Fruit fly (Drosophila melanogaster) whole organism, embryonic: ENCODE data around the gene LPCAT.

Experiments used
- Ada2b ChIP-seq: fragments of 200-800 bp; sonication (Bioruptor generic); IDR thresholded peaks from 2 replicates; pipeline ENCODE4 v1.3.6; 2022; ENCODE audit warnings: missing biosample characterization, missing genetic modification characterization
- BtbVII ChIP-seq: fragments of 200-800 bp; sonication (Bioruptor generic); optimal IDR thresholded peaks from 3 replicates; lab custom pipeline; 2017; ENCODE audit warnings: missing biosample characterization, mild to moderate bottlenecking, missing genetic modification characterization
- CG10274 ChIP-seq: fragments of 200-800 bp; sonication (Bioruptor generic); optimal IDR thresholded peaks from 3 replicates; lab custom pipeline; 2017; ENCODE audit warnings: missing biosample characterization, mild to moderate bottlenecking, missing genetic modification characterization
- CG10543 ChIP-seq: fragments of 200-800 bp; sonication (Bioruptor generic); optimal IDR thresholded peaks from 3 replicates; lab custom pipeline; 2017; ENCODE audit warnings: missing biosample characterization, mild to moderate bottlenecking, missing genetic modification characterization, moderate library complexity
- CG12104 ChIP-seq: fragments of 200-800 bp; sonication (Bioruptor generic); optimal IDR thresholded peaks from 3 replicates; lab custom pipeline; 2016; ENCODE audit warnings: missing biosample characterization, missing genetic modification characterization
- CG1233 ChIP-seq: fragments of 200-800 bp; sonication (Bioruptor generic); optimal IDR thresholded peaks from 4 replicates; lab custom pipeline; 2018; ENCODE audit warnings: missing biosample characterization, mild to moderate bottlenecking, missing genetic modification characterization
- CG12391 ChIP-seq: fragments of 200-800 bp; sonication (Bioruptor generic); optimal IDR thresholded peaks from 3 replicates; lab custom pipeline; 2018; ENCODE audit warnings: missing biosample characterization, mild to moderate bottlenecking, missing genetic modification characterization, moderate library complexity
- CG1529 ChIP-seq: fragments of 200-800 bp; sonication (Bioruptor generic); optimal IDR thresholded peaks from 3 replicates; lab custom pipeline; 2018; ENCODE audit warnings: missing biosample characterization, missing genetic modification characterization
- CG15601 ChIP-seq: fragments of 200-800 bp; sonication (Bioruptor generic); optimal IDR thresholded peaks from 3 replicates; lab custom pipeline; 2019; ENCODE audit warnings: missing biosample characterization, mild to moderate bottlenecking, missing genetic modification characterization, moderate library complexity
- CG1647 ChIP-seq: fragments of 200-800 bp; sonication (Bioruptor generic); optimal IDR thresholded peaks from 3 replicates; lab custom pipeline; 2016; ENCODE audit warnings: missing biosample characterization, missing genetic modification characterization
- CG16815 ChIP-seq: fragments of 200-800 bp; sonication (Bioruptor generic); optimal IDR thresholded peaks from 3 replicates; lab custom pipeline; 2017; ENCODE audit warnings: missing biosample characterization, mild to moderate bottlenecking, missing genetic modification characterization
- CG2712 ChIP-seq: fragments of 200-800 bp; optimal IDR thresholded peaks from 3 replicates; lab custom pipeline; 2019; ENCODE audit warnings: missing biosample characterization, mild to moderate bottlenecking, missing genetic modification characterization, moderate library complexity
- CG31224 ChIP-seq: fragments of 200-800 bp; sonication (Bioruptor generic); IDR thresholded peaks from 2 replicates; pipeline ENCODE4 v1.3.6; 2022; ENCODE audit warnings: missing biosample characterization, missing genetic modification characterization
- CG31365 ChIP-seq: fragments of 200-800 bp; sonication (Bioruptor generic); optimal IDR thresholded peaks from 2 replicates; lab custom pipeline; 2018; ENCODE audit warnings: missing biosample characterization, mild to moderate bottlenecking, missing genetic modification characterization
- CG5953 ChIP-seq: fragments of 200-800 bp; sonication (Bioruptor generic); IDR thresholded peaks from 2 replicates; pipeline ENCODE4 v1.3.6; 2022; ENCODE audit warnings: missing biosample characterization, missing genetic modification characterization
- CG6813 ChIP-seq: fragments of 200-800 bp; sonication (Bioruptor generic); optimal IDR thresholded peaks from 2 replicates; lab custom pipeline; 2017; ENCODE audit warnings: missing biosample characterization, missing genetic modification characterization, mild to moderate bottlenecking, moderate library complexity, missing genetic modification reagents
- CG6854 ChIP-seq: fragments of 200-800 bp; sonication (Bioruptor generic); optimal IDR thresholded peaks from 3 replicates; lab custom pipeline; 2017; ENCODE audit warnings: missing biosample characterization, mild to moderate bottlenecking, missing genetic modification characterization
- CG7271 ChIP-seq: fragments of 200-800 bp; sonication (Bioruptor generic); optimal IDR thresholded peaks from 2 replicates; lab custom pipeline; 2018; ENCODE audit warnings: missing biosample characterization, mild to moderate bottlenecking, missing genetic modification characterization, moderate library complexity
- CG7372 ChIP-seq: fragments of 200-800 bp; sonication (Bioruptor generic); IDR thresholded peaks from 2 replicates; pipeline ENCODE4 v1.3.6; 2022; ENCODE audit warnings: missing biosample characterization, missing genetic modification characterization
- CG7928 ChIP-seq: fragments of 200-800 bp; sonication (Bioruptor generic); optimal IDR thresholded peaks from 2 replicates; lab custom pipeline; 2017; ENCODE audit warnings: missing biosample characterization, mild to moderate bottlenecking, missing genetic modification characterization
- Dip2 ChIP-seq: fragments of 200-800 bp; sonication (Bioruptor generic); IDR thresholded peaks from 2 replicates; pipeline ENCODE4 v1.3.6; 2022; ENCODE audit warnings: missing biosample characterization, missing genetic modification characterization
- Elba2 ChIP-seq: fragments of 200-800 bp; sonication (Bioruptor generic); optimal IDR thresholded peaks from 3 replicates; lab custom pipeline; 2016; ENCODE audit warnings: missing biosample characterization, missing genetic modification characterization
- Fer1 ChIP-seq: fragments of 200-800 bp; sonication (Bioruptor generic); optimal IDR thresholded peaks from 2 replicates; lab custom pipeline; 2017; ENCODE audit warnings: missing biosample characterization, mild to moderate bottlenecking, missing genetic modification characterization
- Hmr ChIP-seq: fragments of 200-800 bp; sonication (Bioruptor generic); optimal IDR thresholded peaks from 3 replicates; lab custom pipeline; 2017; ENCODE audit warnings: mild to moderate bottlenecking, missing biosample characterization, missing genetic modification reagents, missing genetic modification characterization
- Hsf ChIP-seq: fragments of 200-800 bp; sonication (Bioruptor generic); optimal IDR thresholded peaks from 3 replicates; lab custom pipeline; 2016; ENCODE audit warnings: missing biosample characterization, missing genetic modification characterization
- NK7.1 ChIP-seq: fragments of 200-800 bp; sonication (Bioruptor generic); optimal IDR thresholded peaks from 3 replicates; lab custom pipeline; 2016; ENCODE audit warnings: missing biosample characterization, missing genetic modification characterization
- Oaz ChIP-seq: fragments of 200-800 bp; sonication (Bioruptor generic); IDR thresholded peaks from 2 replicates; pipeline ENCODE4 v1.3.6; 2022; ENCODE audit warnings: missing biosample characterization, missing genetic modification characterization
- Six4 ChIP-seq: fragments of 200-800 bp; sonication (Bioruptor generic); optimal IDR thresholded peaks from 2 replicates; lab custom pipeline; 2016; ENCODE audit warnings: missing biosample characterization, missing genetic modification characterization
- Usf ChIP-seq: fragments of 200-800 bp; sonication (Bioruptor generic); optimal IDR thresholded peaks from 2 replicates; lab custom pipeline; 2017; ENCODE audit warnings: missing genotype, missing biosample characterization, missing genetic modification characterization
- Vsx1 ChIP-seq: fragments of 200-800 bp; sonication (Bioruptor generic); optimal IDR thresholded peaks from 2 replicates; lab custom pipeline; 2017; ENCODE audit warnings: missing biosample characterization, mild to moderate bottlenecking, missing genetic modification characterization, missing genetic modification reagents
- Xrp1 ChIP-seq: fragments of 200-800 bp; sonication (Bioruptor generic); IDR thresholded peaks from 2 replicates; pipeline ENCODE4 v1.3.6; 2022; ENCODE audit warnings: missing biosample characterization, missing genetic modification characterization
- bsh ChIP-seq, 2 experiments: fragments of 200-800 bp; sonication (Bioruptor generic); optimal IDR thresholded peaks; 2 replicates each; lab custom pipeline; 2017 to 2018; ENCODE audit warnings: mild to moderate bottlenecking in 2 of 2, missing biosample characterization in 2 of 2, missing genetic modification characterization in 2 of 2, moderate library complexity in 1 of 2
- cas ChIP-seq: fragments of 200-800 bp; sonication (Bioruptor generic); IDR thresholded peaks from 2 replicates; pipeline ENCODE4 v1.3.6; 2022; ENCODE audit warnings: missing biosample characterization, missing genetic modification characterization
- ftz-f1 ChIP-seq: fragments of 200-800 bp; sonication (Bioruptor generic); optimal IDR thresholded peaks from 2 replicates; lab custom pipeline; 2016; ENCODE audit warnings: missing biosample characterization, missing genetic modification characterization
- gce ChIP-seq: fragments of 200-800 bp; sonication (Bioruptor generic); IDR thresholded peaks from 3 replicates; pipeline ENCODE4 v1.3.6; 2022; ENCODE audit warnings: missing biosample characterization, missing genetic modification characterization
- gcm ChIP-seq: fragments of 200-800 bp; sonication (Bioruptor generic); optimal IDR thresholded peaks from 2 replicates; lab custom pipeline; 2019; ENCODE audit warnings: missing biosample characterization, mild to moderate bottlenecking, missing genetic modification characterization, moderate library complexity
- h ChIP-seq: fragments of >200 bp; optimal IDR thresholded peaks from 2 replicates; lab custom pipeline; 2017
- jing ChIP-seq: fragments of 200-800 bp; sonication (Bioruptor generic); optimal IDR thresholded peaks from 2 replicates; lab custom pipeline; 2018; ENCODE audit warnings: missing biosample characterization, mild to moderate bottlenecking, missing genetic modification characterization
- kay ChIP-seq: fragments of 200-800 bp; sonication (Bioruptor generic); optimal IDR thresholded peaks from 2 replicates; lab custom pipeline; 2016; ENCODE audit warnings: missing biosample characterization, missing genetic modification characterization
- mld ChIP-seq: fragments of 200-800 bp; sonication (Bioruptor generic); IDR thresholded peaks from 3 replicates; pipeline ENCODE4 v1.3.6; 2022; ENCODE audit warnings: missing biosample characterization, missing genetic modification characterization; ENCODE audit not compliant: partially characterized antibody
- nau ChIP-seq: fragments of 200-800 bp; sonication (Bioruptor generic); optimal IDR thresholded peaks from 3 replicates; lab custom pipeline; 2017; ENCODE audit warnings: missing biosample characterization, mild to moderate bottlenecking, missing genetic modification characterization, missing genetic modification reagents
- pita ChIP-seq: fragments of 200-800 bp; sonication (Bioruptor generic); optimal IDR thresholded peaks from 2 replicates; lab custom pipeline; 2017; ENCODE audit warnings: missing biosample characterization, mild to moderate bottlenecking, missing genetic modification characterization
- prd ChIP-seq, 3 experiments: fragments of >200 bp in 2 of 3; fragments of 200-800 bp in 1 of 3; sonication (Bioruptor generic) in 1 of 3; optimal IDR thresholded peaks in 2 of 3; IDR thresholded peaks in 1 of 3; 2 replicates in 2 of 3; 3 replicates in 1 of 3; pipeline versions ENCODE4 v1.3.6 to Lab custom; 2017 to 2022; ENCODE audit warnings: missing biosample characterization in 1 of 3, missing genetic modification characterization in 1 of 3
- sens-2 ChIP-seq: fragments of 200-800 bp; sonication (Bioruptor generic); IDR thresholded peaks from 2 replicates; pipeline ENCODE4 v1.3.6; 2022; ENCODE audit warnings: missing biosample characterization, missing genetic modification characterization
- seq ChIP-seq: fragments of 200-800 bp; sonication (Bioruptor generic); IDR thresholded peaks from 2 replicates; pipeline ENCODE4 v1.3.6; 2022; ENCODE audit warnings: missing biosample characterization, missing genetic modification characterization
- slbo ChIP-seq: fragments of 200-800 bp; sonication (Bioruptor generic); IDR thresholded peaks from 2 replicates; pipeline ENCODE4 v1.3.6; 2022; ENCODE audit warnings: missing biosample characterization, missing genetic modification characterization
- slou ChIP-seq: fragments of 200-800 bp; sonication (Bioruptor generic); optimal IDR thresholded peaks from 3 replicates; lab custom pipeline; 2016; ENCODE audit warnings: missing biosample characterization, missing genetic modification characterization
- trem ChIP-seq: fragments of 200-800 bp; optimal IDR thresholded peaks from 3 replicates; lab custom pipeline; 2019; ENCODE audit warnings: missing biosample characterization, mild to moderate bottlenecking, missing genetic modification characterization, moderate library complexity
- unpg ChIP-seq: fragments of 200-800 bp; sonication (Bioruptor generic); optimal IDR thresholded peaks from 3 replicates; lab custom pipeline; 2018; ENCODE audit warnings: missing biosample characterization, mild to moderate bottlenecking, missing genetic modification characterization, moderate library complexity
- zfh2 ChIP-seq: fragments of 200-800 bp; sonication (Bioruptor generic); optimal IDR thresholded peaks from 2 replicates; lab custom pipeline; 2016; ENCODE audit warnings: missing biosample characterization, missing genetic modification characterization

The LPCAT gene

dm6 chrX:9554346-9554808 lies 25.4 kb downstream of the LPCAT start, which contains the start of gene RpS28b (continued):
- TF ChIP-seq gce (GFP tag; lab: Robert Waterston, UW) (peak; percentile 92), BtbVII (peak; percentile 89), CG31224 (GFP tag; lab: Robert Waterston, UW) (peak; percentile 86), mld (peak; percentile 66; the same call in 2 of the 3 replicates), cas (GFP tag; lab: Robert Waterston, UW) (peak; percentile 85), gcm (GFP tag; lab: Kevin White, UChicago) (peak; percentile 76), CG7271 (tag; lab: Kevin White, UChicago) (peak; percentile 82), unpg (GFP tag; lab: Kevin White, UChicago) (peak; percentile 72), prd (optimal IDR thresholded peaks at IDR 0.05; lab: Kevin White, UChicago) (no peak), prd (GFP tag; IDR thresholded peaks at IDR 0.05; lab: Robert Waterston, UW) (peak; percentile 81), Dip2 (GFP tag; lab: Robert Waterston, UW) (no peak), CG7372 (GFP tag; lab: Robert Waterston, UW) (peak; percentile 86), kay (GFP tag; lab: Kevin White, UChicago) (no peak), CG12391 (tag; lab: Kevin White, UChicago) (peak; percentile 72), Vsx1 (GFP tag; lab: Kevin White, UChicago) (peak; percentile 89), CG31365 (tag; lab: Kevin White, UChicago) (peak; percentile 81), sens-2 (peak; percentile 92), h (lab: Kevin White, UChicago) (no peak), NK7.1 (GFP tag; lab: Kevin White, UChicago) (peak; percentile 92), Elba2 (GFP tag; lab: Kevin White, UChicago) (no peak), jing (GFP tag; lab: Kevin White, UChicago) (peak; percentile 66), CG6813 (GFP tag; lab: Kevin White, UChicago) (peak; percentile 94), CG2712 (tag; lab: Kevin White, UChicago) (peak; percentile 67), Six4 (GFP tag; lab: Kevin White, UChicago) (peak; percentile 48), CG1233 (GFP tag; lab: Kevin White, UChicago) (peak; percentile 94), Ada2b (peak; percentile 73), CG1529 (peak; percentile 79), CG16815 (peak; percentile 76), Usf (peak; percentile 85), bsh (GFP tag; optimal IDR thresholded peaks at IDR 0.05; lab: Kevin White, UChicago) (peak; percentile 61 to 71), CG10274 (GFP tag; lab: Kevin White, UChicago) (peak; percentile 89), CG7928 (peak; percentile 60), trem (tag; lab: Kevin White, UChicago) (peak; percentile 44), ftz-f1 (GFP tag; lab: Kevin White, UChicago) (peak; percentile 73), Hsf (GFP tag; lab: Kevin White, UChicago) (peak; percentile 88), Hmr (GFP tag; lab: Kevin White, UChicago) (peak; percentile 95), slbo (peak; percentile 96), seq (peak; percentile 76), CG5953 (GFP tag; lab: Robert Waterston, UW) (peak; percentile 95), CG1647 (GFP tag; lab: Kevin White, UChicago) (peak; percentile 70), CG10543 (peak; percentile 95), zfh2 (GFP tag; lab: Kevin White, UChicago) (peak; percentile 84), CG15601 (tag; lab: Kevin White, UChicago) (peak; percentile 76), CG6854 (GFP tag; lab: Kevin White, UChicago) (peak; percentile 84), CG12104 (GFP tag; lab: Kevin White, UChicago) (peak; percentile 76), pita (no peak), Xrp1 (GFP tag; lab: Robert Waterston, UW) (peak; percentile 33; the same call in 1 of the 2 replicates), nau (GFP tag; lab: Kevin White, UChicago) (peak; percentile 90), Fer1 (GFP tag; lab: Kevin White, UChicago) (peak; percentile 89), slou (GFP tag; lab: Kevin White, UChicago) (peak; percentile 82), Oaz (GFP tag; lab: Robert Waterston, UW) (peak; percentile 82)
